Worm (Caenorhabditis elegans) whole organism, L2 larva: Measurements from ENCODE around the gene R05G6.5.

Experiments used
- ceh-82 ChIP-seq: fragments of 150-350 bp; optimal IDR thresholded peaks from 2 replicates; lab custom pipeline; 2014; ENCODE audit warnings: missing biosample characterization, missing genetic modification characterization
- crh-2 ChIP-seq: sonication (generic microtip); optimal IDR thresholded peaks from 2 replicates; lab custom pipeline; 2017; ENCODE audit warnings: missing biosample characterization, missing genetic modification characterization
- egl-27 ChIP-seq: sonication (generic microtip); optimal IDR thresholded peaks from 3 replicates; lab custom pipeline; 2017; ENCODE audit warnings: missing biosample characterization, missing genetic modification reagents, missing genetic modification characterization
- fos-1 ChIP-seq: fragments of 150-350 bp; optimal IDR thresholded peaks from 2 replicates; lab custom pipeline; 2014; ENCODE audit warnings: missing biosample characterization, missing genetic modification characterization
- lin-13 ChIP-seq: fragments of 150-350 bp; optimal IDR thresholded peaks from 2 replicates; lab custom pipeline; 2014; ENCODE audit warnings: missing biosample characterization, missing genetic modification reagents, missing genetic modification characterization
- lsy-2 ChIP-seq, 2 experiments: fragments of 150-350 bp in 1 of 2; sonication (generic microtip) in 1 of 2; optimal IDR thresholded peaks; 2 replicates each; lab custom pipeline; 2014 to 2017; ENCODE audit warnings: missing biosample characterization in 2 of 2, missing genetic modification characterization in 2 of 2
- nhr-11 ChIP-seq: fragments of 150-350 bp; optimal IDR thresholded peaks from 2 replicates; lab custom pipeline; 2014; ENCODE audit warnings: missing biosample characterization, missing genetic modification characterization
- nhr-12 ChIP-seq: fragments of 150-350 bp; optimal IDR thresholded peaks from 2 replicates; lab custom pipeline; 2014; ENCODE audit warnings: missing biosample characterization, missing genetic modification characterization
- nhr-237 ChIP-seq: fragments of 150-350 bp; optimal IDR thresholded peaks from 2 replicates; lab custom pipeline; 2014; ENCODE audit warnings: missing biosample characterization, missing genetic modification characterization
- nhr-77 ChIP-seq: fragments of 150-350 bp; optimal IDR thresholded peaks from 2 replicates; lab custom pipeline; 2014; ENCODE audit warnings: missing biosample characterization, missing genetic modification characterization
- snpc-4 ChIP-seq: fragments of 150-350 bp; optimal IDR thresholded peaks from 2 replicates; lab custom pipeline; 2014; ENCODE audit warnings: missing biosample characterization, missing genetic modification characterization
- unc-62 ChIP-seq: fragments of 150-350 bp; optimal IDR thresholded peaks from 2 replicates; lab custom pipeline; 2014; ENCODE audit warnings: missing biosample characterization, missing genetic modification reagents, missing genetic modification characterization
- ztf-4 ChIP-seq: fragments of 150-350 bp; optimal IDR thresholded peaks from 2 replicates; lab custom pipeline; 2014; ENCODE audit warnings: missing biosample characterization, missing genetic modification characterization

DNA sequence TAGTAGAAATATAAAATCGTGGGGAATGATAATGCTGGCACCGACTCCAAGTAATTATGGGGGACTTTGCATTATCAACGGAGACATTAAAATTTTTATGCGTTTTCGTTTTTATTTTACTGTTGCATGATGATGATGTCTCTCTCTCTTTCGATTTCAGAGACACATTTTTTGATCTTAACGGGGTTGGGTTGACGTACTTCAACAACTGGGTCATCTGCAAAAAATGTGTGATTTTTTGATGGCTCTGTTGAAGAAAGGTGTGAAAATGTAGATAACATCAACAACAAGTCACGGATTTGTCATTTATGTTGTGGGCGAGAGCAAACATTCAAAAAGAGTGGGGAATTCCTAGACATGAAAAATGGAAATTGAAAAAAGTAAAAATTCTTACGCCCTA is 6.8 kb upstream of the R05G6.5 start, which contains the start of gene F55G1.15:
- TF ChIP-seq egl-27 (tag; lab: Kevin White, UChicago) (no peak), snpc-4 (tag; lab: Kevin White, UChicago) (no peak), nhr-237 (tag; lab: Kevin White, UChicago) (no peak), crh-2 (tag; lab: Kevin White, UChicago) (no peak), ceh-82 (no peak), nhr-11 (tag; lab: Kevin White, UChicago) (no peak), unc-62 (no peak), lin-13 (GFP tag; lab: Kevin White, UChicago) (no peak), lsy-2 (tag; optimal IDR thresholded peaks at IDR 0.05; lab: Kevin White, UChicago) (no peak), fos-1 (tag; lab: Kevin White, UChicago) (no peak), ztf-4 (tag; lab: Kevin White, UChicago) (no peak), nhr-77 (tag; lab: Kevin White, UChicago) (no peak), nhr-12 (tag; lab: Kevin White, UChicago) (no peak)
